Fruit fly (Drosophila melanogaster) Kc167 (cell line): ENCODE results near the gene CG3587.

ENCODE experiments used
- Myc ChIP-seq: fragments of >200 bp; optimal IDR thresholded peaks from 2 replicates; lab custom pipeline; 2017; ENCODE audit warnings: missing external identifiers
- Sin3A ChIP-seq: fragments of >200 bp; optimal IDR thresholded peaks from 2 replicates; lab custom pipeline; 2018; ENCODE audit warnings: missing external identifiers
- h ChIP-seq: fragments of >200 bp; optimal IDR thresholded peaks from 3 replicates; lab custom pipeline; 2018; ENCODE audit warnings: missing external identifiers
- insv ChIP-seq: fragments of >200 bp; optimal IDR thresholded peaks from 3 replicates; lab custom pipeline; 2018; ENCODE audit warnings: missing external identifiers
- psq ChIP-seq: fragments of >200 bp; optimal IDR thresholded peaks from 2 replicates; lab custom pipeline; 2017; ENCODE audit warnings: missing external identifiers
- ttk ChIP-seq: sonication (Bioruptor generic); optimal IDR thresholded peaks from 2 replicates; lab custom pipeline; 2017; ENCODE audit warnings: missing external identifiers

The CG3587 gene

DNA sequence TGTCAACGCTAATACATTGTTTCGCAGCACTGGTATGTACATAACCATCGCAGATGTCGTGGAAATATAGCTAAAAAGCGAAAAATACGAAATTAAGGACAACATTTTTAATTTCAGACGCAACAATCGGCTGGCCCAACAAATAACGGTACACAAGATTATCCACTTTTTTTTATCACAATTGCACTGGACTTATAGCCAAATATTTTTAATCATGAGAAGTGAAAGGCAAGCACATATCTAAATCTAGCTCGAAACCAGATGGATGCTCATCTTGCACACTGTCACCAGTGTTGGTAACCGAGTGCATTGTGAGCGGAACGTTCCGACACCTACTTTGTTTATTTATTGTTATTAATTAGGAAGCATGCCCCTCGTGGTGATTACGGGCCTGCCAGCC is at the start of gene CG3587, which contains the start of gene CG3857:
TSS of gene CG3587 (plus strand) at position 288 of the 400 bp plus-strand sequence.
TSS of gene CG3857 (minus strand) at position 21 of the 400 bp plus-strand sequence.
- TF ChIP-seq insv (lab: Kevin White, UChicago) = no peak
- TF ChIP-seq psq (lab: Kevin White, UChicago) = no peak
- no peak for TF ChIP-seq Myc (lab: Kevin White, UChicago)
- TF ChIP-seq ttk (lab: Kevin White, UChicago) = no peak
- TF ChIP-seq Sin3A (lab: Kevin White, UChicago) = no peak
- TF ChIP-seq h (lab: Kevin White, UChicago) = no peak

DNA sequence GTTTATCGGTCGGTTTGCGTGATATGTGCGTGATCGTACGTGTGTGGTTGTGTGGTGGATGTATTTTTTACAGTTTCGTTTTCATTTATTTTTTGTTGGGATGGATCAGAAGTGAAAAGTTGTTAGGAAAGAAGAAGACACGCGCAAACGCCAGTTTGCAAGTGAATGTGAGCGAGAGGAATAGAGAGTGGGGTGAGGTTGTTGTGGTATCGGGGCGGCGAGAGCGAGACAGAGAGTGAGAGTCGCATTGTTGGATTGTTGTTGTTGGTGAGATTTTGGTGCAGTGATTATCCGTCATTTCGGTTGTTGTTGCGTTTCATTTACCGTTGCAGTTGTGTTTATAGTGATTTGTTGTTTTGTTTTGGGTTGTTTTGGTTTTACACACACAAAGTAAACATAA is 46.6 kb upstream of the CG3587 start:
- TF ChIP-seq Myc (lab: Kevin White, UChicago) = no peak
- no peak for TF ChIP-seq ttk (lab: Kevin White, UChicago)

dm6 chrX:1897384-1897783 is 42.7 kb upstream of the CG3587 start:
- TF ChIP-seq Sin3A (lab: Kevin White, UChicago) (no peak), h (lab: Kevin White, UChicago) (no peak), Myc (lab: Kevin White, UChicago) (no peak), psq (lab: Kevin White, UChicago) (no peak)

- TF ChIP-seq insv (lab: Kevin White, UChicago) (no peak), h (lab: Kevin White, UChicago) (no peak), Myc (lab: Kevin White, UChicago) (no peak), ttk (lab: Kevin White, UChicago) (no peak), Sin3A (lab: Kevin White, UChicago) (no peak), psq (lab: Kevin White, UChicago) (no peak)
Measured at dm6 chrX:1899445-1900085, 40.5 kb upstream of the CG3587 start.

DNA sequence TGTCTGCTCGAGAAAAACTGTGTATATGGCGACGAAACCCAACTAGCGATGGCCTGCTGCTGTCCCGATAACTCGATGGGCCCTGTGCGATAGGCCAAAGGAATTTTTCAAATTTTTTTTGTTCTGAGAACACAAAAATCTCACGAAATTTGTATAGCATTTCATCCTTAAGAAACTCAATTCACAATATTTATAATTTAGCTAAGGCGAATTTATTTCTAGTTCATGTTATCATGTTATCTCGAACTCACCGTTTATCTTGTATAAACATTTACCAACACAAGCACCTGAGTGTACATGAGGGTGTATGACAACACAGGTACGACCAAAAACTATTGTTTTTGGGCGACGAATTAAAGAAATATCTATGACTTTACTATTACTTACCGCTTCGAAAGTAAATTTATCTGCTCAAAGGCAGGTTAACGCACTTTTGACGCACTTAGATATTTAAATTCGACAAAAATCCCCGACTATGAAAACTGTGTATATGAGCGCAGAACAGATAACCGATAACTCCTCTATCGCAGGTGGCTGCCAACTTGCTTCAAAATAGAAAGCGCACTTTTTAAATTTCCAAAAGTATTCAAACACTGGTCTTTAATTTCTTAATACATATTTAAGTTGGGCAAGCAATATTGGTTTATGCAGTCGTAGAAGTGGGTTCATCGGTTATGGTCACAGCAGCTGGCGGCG is 39.8 kb upstream of the CG3587 start, which contains the start of gene arm:
TSS of gene arm (minus strand) at position 524 of the 696 bp plus-strand sequence.
- no peak for TF ChIP-seq ttk (lab: Kevin White, UChicago)
- TF ChIP-seq psq (lab: Kevin White, UChicago) = no peak
- TF ChIP-seq insv (lab: Kevin White, UChicago) = no peak
- no peak for TF ChIP-seq Sin3A (lab: Kevin White, UChicago)
- no peak for TF ChIP-seq h (lab: Kevin White, UChicago)
- no peak for TF ChIP-seq Myc (lab: Kevin White, UChicago)

DNA sequence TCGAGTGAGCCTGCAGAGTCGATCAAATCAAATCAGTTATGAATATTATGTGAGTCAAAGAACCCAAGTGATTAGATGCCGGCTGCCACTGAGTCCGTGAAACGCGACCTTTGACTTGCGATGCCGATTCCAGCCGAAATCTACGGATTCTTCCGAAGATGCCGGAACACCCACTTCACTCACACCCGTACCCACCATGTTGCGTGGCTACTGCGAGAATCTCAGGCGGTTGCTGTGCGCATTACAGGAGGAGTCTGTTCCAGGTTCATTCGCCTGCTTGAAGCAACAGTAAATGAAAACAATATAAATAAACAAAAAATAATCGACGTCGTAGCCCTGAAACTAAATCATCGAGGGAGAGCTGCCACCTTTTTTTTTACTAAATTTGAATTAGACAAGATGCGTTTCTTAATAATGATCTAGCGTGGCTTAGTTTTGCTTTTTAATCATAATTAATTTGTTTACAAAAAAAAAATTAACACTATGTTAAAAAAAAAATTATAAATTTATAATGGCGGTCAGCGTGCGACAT is 38.4 kb upstream of the CG3587 start, which contains the start of gene Ldaf1:
TSS of gene Ldaf1 (minus strand) at position 307 of the 532 bp plus-strand sequence.
- TF ChIP-seq insv (lab: Kevin White, UChicago) (no peak), Myc (lab: Kevin White, UChicago) (no peak), ttk (lab: Kevin White, UChicago) (no peak), Sin3A (lab: Kevin White, UChicago) (no peak), psq (lab: Kevin White, UChicago) (no peak), h (lab: Kevin White, UChicago) (no peak)

DNA sequence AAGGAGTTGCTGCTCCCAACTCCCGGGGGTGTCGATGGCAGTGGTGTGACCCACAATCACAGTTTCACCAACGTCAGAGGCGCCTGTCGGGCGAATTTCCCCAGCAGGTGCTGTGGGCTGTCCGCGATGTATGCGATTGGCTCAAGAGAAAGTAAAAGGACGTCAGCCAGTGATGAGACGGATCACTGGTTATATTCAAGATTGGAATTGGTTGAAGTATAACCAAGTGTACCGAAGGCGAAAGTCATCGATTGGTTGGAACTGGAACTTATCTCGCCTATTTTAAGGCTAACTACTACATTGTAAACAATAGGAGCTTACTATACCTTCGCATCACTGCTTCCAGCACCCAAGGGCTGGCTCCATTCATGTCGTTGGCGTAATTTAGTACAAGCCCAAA is 37.0 kb upstream of the CG3587 start, which contains the start of gene CG32801:
TSS of gene CG32801 (minus strand) at position 101 of the 400 bp plus-strand sequence.
- TF ChIP-seq ttk (lab: Kevin White, UChicago) (no peak), h (lab: Kevin White, UChicago) (no peak), Myc (lab: Kevin White, UChicago) (no peak), insv (lab: Kevin White, UChicago) (no peak), psq (lab: Kevin White, UChicago) (no peak), Sin3A (lab: Kevin White, UChicago) (no peak)

dm6 chrX:1903968-1904367 is 36.1 kb upstream of the CG3587 start:
- TF ChIP-seq ttk (lab: Kevin White, UChicago) (no peak), h (lab: Kevin White, UChicago) (no peak), psq (lab: Kevin White, UChicago) (no peak), insv (lab: Kevin White, UChicago) (no peak), Sin3A (lab: Kevin White, UChicago) (no peak), Myc (lab: Kevin White, UChicago) (no peak)

- TF ChIP-seq Myc (lab: Kevin White, UChicago) = no peak
- TF ChIP-seq psq (lab: Kevin White, UChicago) = no peak
- TF ChIP-seq Sin3A (lab: Kevin White, UChicago) = no peak
- TF ChIP-seq insv (lab: Kevin White, UChicago) = no peak
- TF ChIP-seq ttk (lab: Kevin White, UChicago) = no peak
- TF ChIP-seq h (lab: Kevin White, UChicago) = no peak
Measured at dm6 chrX:1907727-1908264, 32.3 kb upstream of the CG3587 start, which contains the start of gene mip130. Gene mip130, plus strand, starts transcription at chrX:1908239.

- TF ChIP-seq insv (lab: Kevin White, UChicago) = no peak
- TF ChIP-seq h (lab: Kevin White, UChicago) = no peak
Measured at dm6 chrX:1908757-1909156, 31.4 kb upstream of the CG3587 start, which contains the start of the genes Edem1 and Rbcn-3B. Gene Edem1, minus strand, starts transcription at chrX:1908827. Gene Rbcn-3B, plus strand, starts transcription at chrX:1908920.

DNA sequence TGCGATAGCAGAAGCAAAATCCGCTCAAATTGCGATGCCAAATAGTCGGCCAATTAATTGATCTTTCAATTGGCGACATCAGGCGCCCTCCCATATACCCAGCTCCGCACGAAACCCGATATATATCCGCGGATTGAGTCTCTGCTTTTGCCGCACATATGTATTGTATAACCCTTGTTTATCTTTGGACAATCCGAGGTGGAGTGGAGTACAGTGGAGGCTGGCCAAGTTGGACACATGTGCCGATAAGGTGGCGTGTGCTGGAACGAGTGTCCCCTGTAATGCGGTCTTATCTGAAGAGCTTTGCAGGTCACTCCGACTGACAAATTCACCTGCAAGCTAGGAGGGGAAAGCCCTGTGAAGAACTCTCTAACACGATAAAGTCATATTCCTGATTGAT is 30.6 kb upstream of the CG3587 start:
- TF ChIP-seq Myc (lab: Kevin White, UChicago) (no peak), psq (lab: Kevin White, UChicago) (no peak), h (lab: Kevin White, UChicago) (no peak), ttk (lab: Kevin White, UChicago) (no peak), Sin3A (lab: Kevin White, UChicago) (no peak), insv (lab: Kevin White, UChicago) (no peak)
